Fruit fly (Drosophila melanogaster) whole organism, embryonic: ENCODE data around the gene Txl.

Source experiments
- B-H2 ChIP-seq: fragments of 200-800 bp; sonication (Bioruptor generic); optimal IDR thresholded peaks from 2 replicates; lab custom pipeline; 2018; ENCODE audit warnings: missing biosample characterization, mild to moderate bottlenecking, missing genetic modification characterization
- BtbVII ChIP-seq: fragments of 200-800 bp; sonication (Bioruptor generic); optimal IDR thresholded peaks from 3 replicates; lab custom pipeline; 2017; ENCODE audit warnings: missing biosample characterization, mild to moderate bottlenecking, missing genetic modification characterization
- C15 ChIP-seq: fragments of 200-800 bp; sonication (Bioruptor generic); IDR thresholded peaks from 3 replicates; pipeline ENCODE4 v1.3.6; 2022; ENCODE audit warnings: missing biosample characterization, missing genetic modification characterization
- CG11560 ChIP-seq: fragments of 200-800 bp; sonication (Bioruptor generic); IDR thresholded peaks from 3 replicates; pipeline ENCODE4 v1.3.6; 2022; ENCODE audit warnings: missing biosample characterization, missing genetic modification characterization
- CG11695 ChIP-seq: fragments of 200-800 bp; sonication (Bioruptor generic); IDR thresholded peaks from 3 replicates; pipeline ENCODE4 v1.3.6; 2022; ENCODE audit warnings: missing biosample characterization, missing genetic modification characterization
- CG14050 ChIP-seq: fragments of 200-800 bp; sonication (Bioruptor generic); IDR thresholded peaks from 3 replicates; pipeline ENCODE4 v1.3.6; 2022; ENCODE audit warnings: missing biosample characterization, missing genetic modification characterization
- CG14965 ChIP-seq: fragments of 200-800 bp; sonication (Bioruptor generic); optimal IDR thresholded peaks from 2 replicates; lab custom pipeline; 2016; ENCODE audit warnings: missing biosample characterization, missing genetic modification characterization, borderline replicate concordance
- CG15073 ChIP-seq: fragments of 200-800 bp; sonication (Bioruptor generic); optimal IDR thresholded peaks from 2 replicates; lab custom pipeline; 2016; ENCODE audit warnings: missing biosample characterization, missing genetic modification characterization
- CG1792 ChIP-seq: fragments of 200-800 bp; sonication (Bioruptor generic); optimal IDR thresholded peaks from 2 replicates; lab custom pipeline; 2016; ENCODE audit warnings: missing biosample characterization, missing genetic modification characterization
- CG18476 ChIP-seq: fragments of 200-800 bp; sonication (Bioruptor generic); optimal IDR thresholded peaks from 2 replicates; lab custom pipeline; 2016; ENCODE audit warnings: missing biosample characterization, mild to moderate bottlenecking, missing genetic modification characterization
- CG18764 ChIP-seq: fragments of 200-800 bp; sonication (Bioruptor generic); optimal IDR thresholded peaks from 3 replicates; lab custom pipeline; 2016; ENCODE audit warnings: missing biosample characterization, missing genetic modification characterization
- CG2678 ChIP-seq: fragments of 200-800 bp; sonication (Bioruptor generic); optimal IDR thresholded peaks from 3 replicates; lab custom pipeline; 2019; ENCODE audit warnings: missing biosample characterization, mild to moderate bottlenecking, missing genetic modification characterization, moderate library complexity
- CG3281 ChIP-seq: fragments of 200-800 bp; sonication (Bioruptor generic); optimal IDR thresholded peaks from 3 replicates; lab custom pipeline; 2017; ENCODE audit warnings: missing biosample characterization, mild to moderate bottlenecking, missing genetic modification characterization
- CG4617 ChIP-seq: fragments of 200-800 bp; sonication (Bioruptor generic); optimal IDR thresholded peaks from 3 replicates; lab custom pipeline; 2016; ENCODE audit warnings: missing biosample characterization, missing genetic modification characterization, borderline replicate concordance
- CG6791 ChIP-seq: fragments of 200-800 bp; sonication (Bioruptor generic); IDR thresholded peaks from 3 replicates; pipeline ENCODE4 v1.3.6; 2022; ENCODE audit warnings: missing biosample characterization, missing genetic modification characterization; ENCODE audit not compliant: partially characterized antibody
- CG8924 ChIP-seq: fragments of 200-800 bp; optimal IDR thresholded peaks from 3 replicates; lab custom pipeline; 2019; ENCODE audit warnings: missing biosample characterization, mild to moderate bottlenecking, missing genetic modification characterization, moderate library complexity
- CHES-1-like ChIP-seq: fragments of 200-800 bp; sonication (Bioruptor generic); optimal IDR thresholded peaks from 2 replicates; lab custom pipeline; 2016; ENCODE audit warnings: missing biosample characterization, missing genetic modification characterization
- D ChIP-seq, 2 experiments: fragments of 200-800 bp in 1 of 2; fragments of >200 bp in 1 of 2; sonication (Bioruptor generic) in 1 of 2; optimal IDR thresholded peaks; 2 replicates in 1 of 2; 3 replicates in 1 of 2; lab custom pipeline; 2017; ENCODE audit warnings: mild to moderate bottlenecking in 1 of 2, missing biosample characterization in 1 of 2, missing genetic modification characterization in 1 of 2, missing genetic modification reagents in 1 of 2
- Dbx ChIP-seq: fragments of 200-800 bp; sonication (Bioruptor generic); IDR thresholded peaks from 3 replicates; pipeline ENCODE4 v1.3.6; 2022; ENCODE audit warnings: missing biosample characterization, missing genetic modification characterization
- Drgx ChIP-seq: fragments of 200-800 bp; sonication (Bioruptor generic); IDR thresholded peaks from 2 replicates; pipeline ENCODE4 v1.3.6; 2022; ENCODE audit warnings: missing biosample characterization, missing genetic modification characterization
- Lim3 ChIP-seq: fragments of 200-800 bp; sonication (Bioruptor generic); IDR thresholded peaks from 2 replicates; pipeline ENCODE4 v1.3.6; 2022; ENCODE audit warnings: missing biosample characterization, missing genetic modification characterization
- Nf-YA ChIP-seq: fragments of 200-800 bp; sonication (Bioruptor generic); IDR thresholded peaks from 2 replicates; pipeline ENCODE4 v1.3.6; 2022; ENCODE audit warnings: missing biosample characterization, missing genetic modification characterization
- Sox100B ChIP-seq: fragments of 200-800 bp; sonication (Bioruptor generic); optimal IDR thresholded peaks from 3 replicates; lab custom pipeline; 2018; ENCODE audit warnings: missing biosample characterization, mild to moderate bottlenecking, missing genetic modification characterization
- Taf1 ChIP-seq: fragments of 200-800 bp; sonication (Bioruptor generic); IDR thresholded peaks from 2 replicates; pipeline ENCODE4 v1.3.6; 2022; ENCODE audit warnings: missing biosample characterization, missing genetic modification characterization
- ab ChIP-seq: fragments of 200-800 bp; sonication (Bioruptor generic); optimal IDR thresholded peaks from 2 replicates; lab custom pipeline; 2016; ENCODE audit warnings: missing biosample characterization, missing genetic modification characterization
- cato ChIP-seq: fragments of 200-800 bp; sonication (Bioruptor generic); optimal IDR thresholded peaks from 2 replicates; lab custom pipeline; 2016; ENCODE audit warnings: missing biosample characterization, missing genetic modification characterization, borderline replicate concordance
- chm ChIP-seq: fragments of 200-800 bp; sonication (Bioruptor generic); IDR thresholded peaks from 2 replicates; pipeline ENCODE4 v1.3.6; 2022; ENCODE audit warnings: missing biosample characterization, missing genetic modification characterization
- croc ChIP-seq: fragments of 200-800 bp; sonication (Bioruptor generic); conservative IDR thresholded peaks from 3 replicates; pipeline ENCODE4 v1.3.6; 2022; ENCODE audit warnings: missing biosample characterization, missing genetic modification characterization
- ems ChIP-seq: fragments of 200-800 bp; sonication (Bioruptor generic); optimal IDR thresholded peaks from 3 replicates; lab custom pipeline; 2016; ENCODE audit warnings: missing biosample characterization, missing genetic modification characterization
- exex ChIP-seq: fragments of 200-800 bp; sonication (Bioruptor generic); optimal IDR thresholded peaks from 4 replicates; lab custom pipeline; 2018; ENCODE audit warnings: missing biosample characterization, mild to moderate bottlenecking, missing genetic modification characterization, moderate library complexity
- eyg ChIP-seq: fragments of 200-800 bp; sonication (Bioruptor generic); optimal IDR thresholded peaks from 3 replicates; lab custom pipeline; 2016; ENCODE audit warnings: missing biosample characterization, missing genetic modification characterization
- fd64A ChIP-seq: fragments of 200-800 bp; sonication (Bioruptor generic); optimal IDR thresholded peaks from 3 replicates; lab custom pipeline; 2018; ENCODE audit warnings: missing biosample characterization, mild to moderate bottlenecking, missing genetic modification characterization
- fru ChIP-seq: fragments of >200 bp; optimal IDR thresholded peaks from 2 replicates; lab custom pipeline; 2017
- her ChIP-seq: fragments of 200-800 bp; sonication (Bioruptor generic); optimal IDR thresholded peaks from 2 replicates; lab custom pipeline; 2016; ENCODE audit warnings: missing biosample characterization, missing genetic modification characterization
- insv ChIP-seq, 2 experiments: fragments of 200-800 bp; sonication (Bioruptor generic); optimal IDR thresholded peaks; 3 replicates each; lab custom pipeline; 2016 to 2018; ENCODE audit warnings: missing biosample characterization in 2 of 2, missing genetic modification characterization in 2 of 2
- kah ChIP-seq: fragments of 200-800 bp; sonication (Bioruptor generic); optimal IDR thresholded peaks from 2 replicates; lab custom pipeline; 2018; ENCODE audit warnings: missing biosample characterization, mild to moderate bottlenecking, missing genetic modification characterization
- klu ChIP-seq: fragments of 200-800 bp; sonication (Bioruptor generic); IDR thresholded peaks from 2 replicates; pipeline ENCODE4 v1.3.6; 2022; ENCODE audit warnings: missing biosample characterization, missing genetic modification characterization
- lov ChIP-seq, 2 experiments: fragments of 200-800 bp in 1 of 2; fragments of >200 bp in 1 of 2; sonication (Bioruptor generic) in 1 of 2; IDR thresholded peaks in 1 of 2; optimal IDR thresholded peaks in 1 of 2; 2 replicates in 1 of 2; 3 replicates in 1 of 2; pipeline versions ENCODE4 v1.3.6 to Lab custom; 2017 to 2022; ENCODE audit warnings: missing biosample characterization in 1 of 2, missing genetic modification characterization in 1 of 2
- mam ChIP-seq: fragments of 200-800 bp; sonication (Bioruptor generic); optimal IDR thresholded peaks from 3 replicates; lab custom pipeline; 2016; ENCODE audit warnings: missing biosample characterization, missing genetic modification characterization
- mld ChIP-seq: fragments of 200-800 bp; sonication (Bioruptor generic); IDR thresholded peaks from 3 replicates; pipeline ENCODE4 v1.3.6; 2022; ENCODE audit warnings: missing biosample characterization, missing genetic modification characterization; ENCODE audit not compliant: partially characterized antibody
- pnt ChIP-seq: fragments of 200-800 bp; sonication (Bioruptor generic); optimal IDR thresholded peaks from 3 replicates; lab custom pipeline; 2016; ENCODE audit warnings: missing biosample characterization, missing genetic modification characterization
- run ChIP-seq: fragments of 200-800 bp; sonication (Bioruptor generic); optimal IDR thresholded peaks from 3 replicates; lab custom pipeline; 2018; ENCODE audit warnings: missing biosample characterization, mild to moderate bottlenecking, missing genetic modification characterization
- schlank ChIP-seq: fragments of 200-800 bp; sonication (Bioruptor generic); optimal IDR thresholded peaks from 2 replicates; lab custom pipeline; 2018; ENCODE audit warnings: missing biosample characterization, mild to moderate bottlenecking, missing genetic modification characterization
- sens ChIP-seq: fragments of 200-800 bp; sonication (Bioruptor generic); peaks from one replicate; lab custom pipeline; 2016; ENCODE audit warnings: missing biosample characterization, missing genetic modification characterization
- slbo ChIP-seq: fragments of 200-800 bp; sonication (Bioruptor generic); IDR thresholded peaks from 2 replicates; pipeline ENCODE4 v1.3.6; 2022; ENCODE audit warnings: missing biosample characterization, missing genetic modification characterization
- sqz ChIP-seq: fragments of 200-800 bp; sonication (Bioruptor generic); optimal IDR thresholded peaks from 3 replicates; lab custom pipeline; 2018; ENCODE audit warnings: missing biosample characterization, mild to moderate bottlenecking, missing genetic modification characterization
- tup ChIP-seq: fragments of 200-800 bp; sonication (Bioruptor generic); optimal IDR thresholded peaks from 2 replicates; lab custom pipeline; 2016; ENCODE audit warnings: missing biosample characterization, mild to moderate bottlenecking, missing genetic modification characterization, moderate library complexity
- vfl ChIP-seq: fragments of 200-800 bp; sonication (Bioruptor generic); optimal IDR thresholded peaks from 2 replicates; lab custom pipeline; 2016; ENCODE audit warnings: missing biosample characterization, missing genetic modification characterization
- zen2 ChIP-seq: fragments of 200-800 bp; sonication (Bioruptor generic); IDR thresholded peaks from 3 replicates; pipeline ENCODE4 v1.3.6; 2022; ENCODE audit warnings: missing biosample characterization, missing genetic modification characterization; ENCODE audit not compliant: partially characterized antibody

Gene Txl

dm6 chr3L:5810633-5811341, 45.1 kb downstream of the Txl start, which contains the start of the genes S6k and kri (continued):
- TF ChIP-seq CG14050 (GFP tag; lab: Robert Waterston, UW) (no peak), klu (GFP tag; lab: Robert Waterston, UW) (no peak), ems (GFP tag; lab: Kevin White, UChicago) (peak; percentile 5), CG2678 (tag; lab: Kevin White, UChicago) (no peak), CG15073 (GFP tag; lab: Kevin White, UChicago) (no peak), lov (optimal IDR thresholded peaks at IDR 0.05; lab: Kevin White, UChicago) (no peak), lov (GFP tag; IDR thresholded peaks at IDR 0.05; lab: Robert Waterston, UW) (0 out of 3 replicates have a peak, but pooled peaks have one; percentile 40), BtbVII (GFP tag; lab: Kevin White, UChicago) (no peak), D (optimal IDR thresholded peaks at IDR 0.05; lab: Kevin White, UChicago) (no peak), D (GFP tag; optimal IDR thresholded peaks at IDR 0.05; lab: Kevin White, UChicago) (no peak), CG14965 (GFP tag; lab: Kevin White, UChicago) (no peak), B-H2 (no peak), CG18476 (GFP tag; lab: Kevin White, UChicago) (no peak), fd64A (GFP tag; lab: Kevin White, UChicago) (no peak), ab (GFP tag; lab: Kevin White, UChicago) (no peak), Dbx (no peak), sens (GFP tag; lab: Kevin White, UChicago) (no peak), CG8924 (tag; lab: Kevin White, UChicago) (peak; percentile 74), Sox100B (GFP tag; lab: Kevin White, UChicago) (no peak), CG3281 (GFP tag; lab: Kevin White, UChicago) (no peak), CHES-1-like (GFP tag; lab: Kevin White, UChicago) (peak; percentile 1), mld (GFP tag; lab: Robert Waterston, UW) (0 out of 3 replicates have a peak, but pooled peaks have one; percentile 33), CG18764 (GFP tag; lab: Kevin White, UChicago) (no peak), CG1792 (GFP tag; lab: Kevin White, UChicago) (no peak), tup (GFP tag; lab: Kevin White, UChicago) (peak; percentile 5), eyg (GFP tag; lab: Kevin White, UChicago) (no peak), run (tag; lab: Kevin White, UChicago) (no peak), CG6791 (GFP tag; lab: Robert Waterston, UW) (peak; percentile 49; the same call in 1 of the 3 replicates), CG11560 (tag; lab: Robert Waterston, UW) (0 out of 3 replicates have a peak, but pooled peaks have one; percentile 14), Nf-YA (GFP tag; lab: Robert Waterston, UW) (0 out of 2 replicates have a peak, but pooled peaks have one; percentile 9), sqz (GFP tag; lab: Kevin White, UChicago) (no peak), mam (GFP tag; lab: Kevin White, UChicago) (no peak), CG4617 (GFP tag; lab: Kevin White, UChicago) (peak; percentile 98), Lim3 (GFP tag; lab: Robert Waterston, UW) (no peak), chm (GFP tag; lab: Robert Waterston, UW) (no peak), insv (GFP tag; optimal IDR thresholded peaks at IDR 0.05; lab: Kevin White, UChicago) (no peak), croc (GFP tag; lab: Robert Waterston, UW) (no peak), C15 (GFP tag; lab: Robert Waterston, UW) (no peak), fru (no peak), pnt (no peak), Drgx (GFP tag; lab: Robert Waterston, UW) (no peak), cato (GFP tag; lab: Kevin White, UChicago) (no peak), kah (GFP tag; lab: Kevin White, UChicago) (no peak), CG11695 (GFP tag; lab: Robert Waterston, UW) (no peak), exex (tag; lab: Kevin White, UChicago) (peak; percentile 65), her (no peak), Taf1 (GFP tag; lab: Robert Waterston, UW) (no peak), slbo (no peak), zen2 (GFP tag; lab: Robert Waterston, UW) (no peak), schlank (tag; lab: Kevin White, UChicago) (no peak), vfl (GFP tag; lab: Kevin White, UChicago) (no peak)
